Worm (Caenorhabditis elegans): ENCODE results near the gene F14H12.3.

F14H12.3 gene

ce11 chrX:4388834-4389409 lies 44.9 kb downstream of the F14H12.3 start, which contains the start of gene dpy-23:
TSS of gene dpy-23 (plus strand) at chrX:4389359.
- TF ChIP-seq nhr-41 (GFP tag; IDR thresholded peaks at IDR 0.05) (peak; percentile 49; the same call in 1 of the 2 replicates), Y75B8A.6 (GFP tag; IDR thresholded peaks at IDR 0.05) (no peak), hlh-30 (tag; optimal IDR thresholded peaks at IDR 0.05; ENCODE audit: insufficient read depth) (peak; percentile 97), mxl-3 (GFP tag; optimal IDR thresholded peaks at IDR 0.05) (peak; percentile 82), rbr-2 (tag; optimal IDR thresholded peaks at IDR 0.05) (peak; percentile 94), sdz-12 (GFP tag; optimal IDR thresholded peaks at IDR 0.05) (no peak), cey-2 (tag; optimal IDR thresholded peaks at IDR 0.05; ENCODE audit: borderline replicate concordance, insufficient read depth) (no peak), aha-1 (tag) (peak; percentile 99), vab-7 (GFP tag; IDR thresholded peaks at IDR 0.05) (peak; percentile 53; the same call in 1 of the 2 replicates), lin-39 (tag; optimal IDR thresholded peaks at IDR 0.05) (no peak), dmd-9 (GFP tag; IDR thresholded peaks at IDR 0.05) (0 out of 2 replicates have a peak, but pooled peaks have one; percentile 50), nhr-10 (tag; optimal IDR thresholded peaks at IDR 0.05) (peak; percentile 85), hmg-1.1 (GFP tag; IDR thresholded peaks at IDR 0.05) (peak; percentile 93), daf-8 (GFP tag; IDR thresholded peaks at IDR 0.05) (no peak), jun-1 (tag; optimal IDR thresholded peaks at IDR 0.05) (peak; percentile 82), hif-1 (tag; optimal IDR thresholded peaks at IDR 0.05) (peak in 1 of 2 experiments; percentile 80), nhr-77 (tag; optimal IDR thresholded peaks at IDR 0.05) (peak; percentile 89), zag-1 (tag; optimal IDR thresholded peaks at IDR 0.05) (peak; percentile 77), tra-1 (GFP tag; IDR thresholded peaks at IDR 0.05) (peak; percentile 86), aly-2 (tag; optimal IDR thresholded peaks at IDR 0.05) (no peak), nhr-6 (tag; optimal IDR thresholded peaks at IDR 0.05) (peak; percentile 95), R02D3.7 (tag; optimal IDR thresholded peaks at IDR 0.05) (no peak), daf-12 (tag; optimal IDR thresholded peaks at IDR 0.05) (no peak), mdt-29 (GFP tag; IDR thresholded peaks at IDR 0.05) (0 out of 2 replicates have a peak, but pooled peaks have one; percentile 41), snpc-1.2 (GFP tag; IDR thresholded peaks at IDR 0.05) (no peak), ZK337.2 (GFP tag; IDR thresholded peaks at IDR 0.05) (no peak), F49E8.2 (tag; optimal IDR thresholded peaks at IDR 0.05; ENCODE audit: borderline replicate concordance) (no peak), unc-130 (GFP tag; optimal IDR thresholded peaks at IDR 0.05) (no peak), nhr-111 (GFP tag; optimal IDR thresholded peaks at IDR 0.05) (no peak), lin-38 (GFP tag; IDR thresholded peaks at IDR 0.05) (peak; percentile 60), tag-97 (GFP tag; IDR thresholded peaks at IDR 0.05) (no peak), Y48G9A.11 (GFP tag; IDR thresholded peaks at IDR 0.05) (no peak), nhr-102 (tag; optimal IDR thresholded peaks at IDR 0.05) (peak; percentile 67), zfp-3 (GFP tag; conservative IDR thresholded peaks at IDR 0.05) (peak; percentile 67; the same call in 1 of the 2 replicates), duxl-1 (tag; optimal IDR thresholded peaks at IDR 0.05; ENCODE audit: poor library complexity) (peak; percentile 58), fkh-10 (GFP tag; optimal IDR thresholded peaks at IDR 0.05) (peak; percentile 70), lir-3 (tag; optimal IDR thresholded peaks at IDR 0.05) (no peak), mdl-1 (tag; optimal IDR thresholded peaks at IDR 0.05) (peak; percentile 78 to 90), F26F4.8 (GFP tag; conservative IDR thresholded peaks at IDR 0.05) (no peak), ceh-82 (tag; optimal IDR thresholded peaks at IDR 0.05) (no peak), egl-27 (tag; optimal IDR thresholded peaks at IDR 0.05) (no peak), Y105C5A.15 (GFP tag; IDR thresholded peaks at IDR 0.05) (no peak), ztf-7 (tag; optimal IDR thresholded peaks at IDR 0.05) (peak; percentile 52), nhr-11 (tag; optimal IDR thresholded peaks at IDR 0.05) (peak; percentile 92), mes-2 (tag; optimal IDR thresholded peaks at IDR 0.05; ENCODE audit: poor library complexity, severe bottlenecking) (peak; percentile 82), F37D6.2 (tag; optimal IDR thresholded peaks at IDR 0.05) (peak; percentile 84), madf-5 (GFP tag; IDR thresholded peaks at IDR 0.05) (no peak), Y5F2A.4 (GFP tag; optimal IDR thresholded peaks at IDR 0.05) (no peak), attf-4 (tag; optimal IDR thresholded peaks at IDR 0.05) (no peak), F44E2.7 (GFP tag; IDR thresholded peaks at IDR 0.05) (no peak)
